Fruit fly (Drosophila melanogaster) whole organism, wandering third instar larva: ENCODE data around the gene ND-24L.

ENCODE experiments used
- CG9705 ChIP-seq: fragments of 200-800 bp; sonication (Bioruptor generic); optimal IDR thresholded peaks from 2 replicates; lab custom pipeline; 2018; ENCODE audit warnings: missing biosample characterization, mild to moderate bottlenecking, missing genetic modification characterization
- CrebA ChIP-seq: fragments of 200-800 bp; sonication (Bioruptor generic); optimal IDR thresholded peaks from 2 replicates; lab custom pipeline; 2016; ENCODE audit warnings: missing biosample characterization, mild to moderate bottlenecking, missing genetic modification characterization, borderline replicate concordance
- Dfd ChIP-seq: fragments of >200 bp; optimal IDR thresholded peaks from 2 replicates; lab custom pipeline; 2017; ENCODE audit warnings: missing biosample characterization, missing genetic modification characterization
- GATAd ChIP-seq: sonication (Bioruptor generic); optimal IDR thresholded peaks from 2 replicates; lab custom pipeline; 2016; ENCODE audit warnings: missing biosample characterization, missing genetic modification characterization
- Jra ChIP-seq: sonication (Bioruptor generic); optimal IDR thresholded peaks from 2 replicates; lab custom pipeline; 2016; ENCODE audit warnings: missing biosample characterization, missing genetic modification characterization
- Myc ChIP-seq: fragments of >200 bp; optimal IDR thresholded peaks from 2 replicates; lab custom pipeline; 2017
- dmrt93B ChIP-seq: fragments of 200-800 bp; sonication (Bioruptor generic); optimal IDR thresholded peaks from 2 replicates; lab custom pipeline; 2018; ENCODE audit warnings: missing biosample characterization, mild to moderate bottlenecking, missing genetic modification characterization
- dsf ChIP-seq: sonication (Bioruptor generic); optimal IDR thresholded peaks from 2 replicates; lab custom pipeline; 2016; ENCODE audit warnings: missing biosample characterization, missing genetic modification characterization, borderline replicate concordance
- h ChIP-seq: fragments of 200-800 bp; sonication (Bioruptor generic); optimal IDR thresholded peaks from 3 replicates; lab custom pipeline; 2016; ENCODE audit warnings: missing biosample characterization, mild to moderate bottlenecking, missing genetic modification characterization

DNA sequence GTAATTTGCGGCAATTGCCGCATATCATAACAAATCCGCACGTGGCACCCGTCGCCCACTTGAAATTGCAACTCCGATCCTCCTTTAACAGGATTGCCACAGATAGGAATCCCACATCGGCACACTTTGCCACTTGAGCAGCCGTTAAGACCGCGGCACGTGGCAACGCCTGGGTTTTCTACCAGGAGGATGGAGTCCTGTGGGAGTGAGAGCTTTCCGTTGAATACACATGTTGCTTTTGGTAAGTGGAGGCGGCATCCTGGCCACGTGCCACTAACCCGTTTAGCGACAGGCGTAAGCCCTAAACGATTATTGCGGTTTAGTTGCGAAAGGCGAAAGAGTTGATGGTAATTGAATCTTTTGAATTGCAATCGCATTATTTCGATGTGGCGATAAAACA is 37.9 kb upstream of the ND-24L start:
- TF ChIP-seq GATAd (no peak), dsf (GFP tag; lab: Kevin White, UChicago) (no peak), Dfd (GFP tag; lab: Kevin White, UChicago) (no peak), dmrt93B (GFP tag; lab: Kevin White, UChicago) (no peak), h (no peak), Myc (lab: Kevin White, UChicago) (no peak), Jra (GFP tag; lab: Kevin White, UChicago) (no peak), CrebA (GFP tag; lab: Kevin White, UChicago) (no peak), CG9705 (GFP tag; lab: Kevin White, UChicago) (no peak)
